Fruit fly (Drosophila melanogaster): Measurements from ENCODE around the gene I-2.

- TF ChIP-seq Abd-B (GFP tag; optimal IDR thresholded peaks at IDR 0.05) (no peak), CG9705 (GFP tag; optimal IDR thresholded peaks at IDR 0.05) (no peak)
Measured at dm6 chr3L:9846577-9847342, 10.2 kb upstream of the I-2 start.

All from whole organism, wandering third instar larva.